Worm (Caenorhabditis elegans) whole organism, L4 larva: ENCODE data around the gene F47B7.4.
A peak's percentile ranks its signal among the peaks of the same experiment; 100 is the strongest.

Experiments used
- F37D6.2 ChIP-seq: sonication (generic microtip); optimal IDR thresholded peaks from 2 replicates; lab custom pipeline; 2016; ENCODE audit warnings: mild to moderate bottlenecking, missing genetic modification characterization, missing compliant biosample characterization
- F49E8.2 ChIP-seq: sonication (generic microtip); optimal IDR thresholded peaks from 2 replicates; lab custom pipeline; 2016; ENCODE audit warnings: missing compliant biosample characterization, mild to moderate bottlenecking, missing genetic modification characterization, borderline replicate concordance
- Y105C5A.15 ChIP-seq: fragments of 200-800 bp; sonication (Bioruptor generic); IDR thresholded peaks from 2 replicates; pipeline ENCODE4 v1.3.6; 2022; ENCODE audit warnings: missing genetic modification characterization, missing compliant biosample characterization
- Y48G9A.11 ChIP-seq: fragments of 200-800 bp; sonication (Bioruptor generic); IDR thresholded peaks from 2 replicates; pipeline ENCODE4 v1.3.6; 2022; ENCODE audit warnings: missing genetic modification reagents, missing genetic modification characterization, missing compliant biosample characterization
- Y5F2A.4 ChIP-seq: fragments of 200-800 bp; sonication (Bioruptor generic); optimal IDR thresholded peaks from 2 replicates; lab custom pipeline; 2018; ENCODE audit warnings: mild to moderate bottlenecking, missing genetic modification characterization, missing compliant biosample characterization
- attf-4 ChIP-seq: sonication (generic microtip); optimal IDR thresholded peaks from 3 replicates; lab custom pipeline; 2017; ENCODE audit warnings: missing biosample characterization, missing genetic modification characterization
- ceh-28 ChIP-seq: fragments of 150-350 bp; optimal IDR thresholded peaks from 2 replicates; lab custom pipeline; 2014; ENCODE audit warnings: missing biosample characterization, missing genetic modification reagents, missing genetic modification characterization
- ceh-62 ChIP-seq: sonication (generic microtip); optimal IDR thresholded peaks from 2 replicates; lab custom pipeline; 2017; ENCODE audit warnings: missing biosample characterization, missing genetic modification characterization
- daf-16 ChIP-seq, 3 experiments: sonication (generic microtip); optimal IDR thresholded peaks; 2 replicates each; lab custom pipeline; 2016 to 2017; ENCODE audit warnings: missing genetic modification characterization in 3 of 3, missing genetic modification reagents in 3 of 3, mild to moderate bottlenecking in 2 of 3, missing compliant biosample characterization in 2 of 3, missing biosample characterization in 1 of 3, moderate library complexity in 1 of 3
- daf-19 ChIP-seq: fragments of 200-800 bp; sonication (Bioruptor generic); conservative IDR thresholded peaks from 2 replicates; pipeline ENCODE4 v1.3.6; 2022; ENCODE audit warnings: missing genetic modification characterization, missing compliant biosample characterization
- daf-8 ChIP-seq: fragments of 200-800 bp; sonication (Bioruptor generic); IDR thresholded peaks from 2 replicates; pipeline ENCODE4 v1.3.6; 2022; ENCODE audit warnings: missing genetic modification characterization, missing compliant biosample characterization
- duxl-1 ChIP-seq: sonication (generic microtip); optimal IDR thresholded peaks from 2 replicates; lab custom pipeline; 2016; ENCODE audit warnings: mild to moderate bottlenecking, missing genetic modification characterization, moderate library complexity, missing compliant biosample characterization; ENCODE audit not compliant: poor library complexity
- dve-1 ChIP-seq: sonication (generic microtip); optimal IDR thresholded peaks from 2 replicates; lab custom pipeline; 2017; ENCODE audit warnings: antibody characterized with exemption, mild to moderate bottlenecking, missing genetic modification characterization, missing compliant biosample characterization; ENCODE audit not compliant: insufficient read depth
- egl-43 ChIP-seq: fragments of 200-800 bp; sonication (Bioruptor generic); IDR thresholded peaks from 2 replicates; pipeline ENCODE4 v1.3.6; 2022; ENCODE audit warnings: missing genetic modification reagents, missing genetic modification characterization, missing compliant biosample characterization
- fkh-10 ChIP-seq: fragments of 150-350 bp; optimal IDR thresholded peaks from 2 replicates; lab custom pipeline; 2014; ENCODE audit warnings: missing biosample characterization, missing genetic modification reagents, missing genetic modification characterization
- fos-1 ChIP-seq: fragments of 150-350 bp; optimal IDR thresholded peaks from 2 replicates; lab custom pipeline; 2014; ENCODE audit warnings: missing biosample characterization, missing genetic modification characterization
- hif-1 ChIP-seq, 2 experiments: sonication (generic microtip); optimal IDR thresholded peaks; 2 replicates each; lab custom pipeline; 2016 to 2017; ENCODE audit warnings: missing compliant biosample characterization in 2 of 2, missing genetic modification characterization in 2 of 2, missing genetic modification reagents in 2 of 2, missing genotype in 2 of 2, mild to moderate bottlenecking in 1 of 2
- hlh-30 ChIP-seq: sonication (generic microtip); optimal IDR thresholded peaks from 2 replicates; lab custom pipeline; 2017; ENCODE audit warnings: antibody characterized with exemption, mild to moderate bottlenecking, missing genetic modification characterization, missing compliant biosample characterization; ENCODE audit not compliant: insufficient read depth
- hmg-1.1 ChIP-seq: fragments of 200-800 bp; sonication (Bioruptor generic); IDR thresholded peaks from 2 replicates; pipeline ENCODE4 v1.3.6; 2022; ENCODE audit warnings: missing genetic modification reagents, missing genetic modification characterization, missing compliant biosample characterization
- jun-1 ChIP-seq: fragments of 150-350 bp; optimal IDR thresholded peaks from 2 replicates; lab custom pipeline; 2014; ENCODE audit warnings: missing biosample characterization, missing genetic modification reagents, missing genetic modification characterization
- lim-7 ChIP-seq: fragments of 200-800 bp; sonication (Bioruptor generic); IDR thresholded peaks from 2 replicates; pipeline ENCODE4 v1.3.6; 2022; ENCODE audit warnings: missing genetic modification characterization, missing compliant biosample characterization
- lin-1 ChIP-seq: fragments of 200-800 bp; sonication (Bioruptor generic); IDR thresholded peaks from 2 replicates; pipeline ENCODE4 v1.3.6; 2022; ENCODE audit warnings: missing genetic modification reagents, missing genetic modification characterization, missing compliant biosample characterization
- lin-15B ChIP-seq: fragments of 150-350 bp; sonication (generic microtip); optimal IDR thresholded peaks from 3 replicates; lab custom pipeline; 2014; ENCODE audit warnings: missing biosample characterization, missing genetic modification characterization
- lin-39 ChIP-seq: fragments of 150-350 bp; optimal IDR thresholded peaks from 2 replicates; lab custom pipeline; 2014; ENCODE audit warnings: missing biosample characterization, missing genetic modification reagents, missing genetic modification characterization
- lir-3 ChIP-seq: sonication (generic microtip); optimal IDR thresholded peaks from 2 replicates; lab custom pipeline; 2016; ENCODE audit warnings: mild to moderate bottlenecking, missing genetic modification characterization, missing compliant biosample characterization
- madf-9 ChIP-seq: fragments of 200-800 bp; sonication (Bioruptor generic); conservative IDR thresholded peaks from 2 replicates; pipeline ENCODE4 v1.3.6; 2022; ENCODE audit warnings: missing genetic modification reagents, missing genetic modification characterization, missing compliant biosample characterization
- nhr-11 ChIP-seq: fragments of 150-350 bp; optimal IDR thresholded peaks from 2 replicates; lab custom pipeline; 2014; ENCODE audit warnings: missing biosample characterization, missing genetic modification characterization
- nhr-111 ChIP-seq: fragments of 200-800 bp; sonication (Bioruptor generic); optimal IDR thresholded peaks from 2 replicates; lab custom pipeline; 2018; ENCODE audit warnings: mild to moderate bottlenecking, missing genetic modification characterization, missing compliant biosample characterization
- nhr-25 ChIP-seq: sonication (generic microtip); optimal IDR thresholded peaks from 2 replicates; lab custom pipeline; 2017; ENCODE audit warnings: missing genetic modification characterization, mild to moderate bottlenecking, missing compliant biosample characterization, antibody characterized with exemption, moderate library complexity, borderline replicate concordance; ENCODE audit not compliant: insufficient read depth
- nhr-28 ChIP-seq: fragments of 150-350 bp; optimal IDR thresholded peaks from 2 replicates; lab custom pipeline; 2014; ENCODE audit warnings: missing biosample characterization, missing genetic modification characterization
- nhr-41 ChIP-seq: fragments of 200-800 bp; sonication (Bioruptor generic); IDR thresholded peaks from 2 replicates; pipeline ENCODE4 v1.3.6; 2022; ENCODE audit warnings: missing genetic modification reagents, missing genetic modification characterization, missing compliant biosample characterization
- nhr-48 ChIP-seq: sonication (generic microtip); optimal IDR thresholded peaks from 2 replicates; lab custom pipeline; 2016; ENCODE audit warnings: mild to moderate bottlenecking, missing genetic modification characterization, missing compliant biosample characterization
- pha-4 ChIP-seq, 2 experiments: fragments of 150-350 bp in 1 of 2; fragments of 200-800 bp in 1 of 2; sonication (Bioruptor generic) in 1 of 2; IDR thresholded peaks in 1 of 2; optimal IDR thresholded peaks in 1 of 2; 2 replicates each; pipeline versions ENCODE4 v1.3.6 to Lab custom; 2014 to 2022; ENCODE audit warnings: missing genetic modification characterization in 2 of 2, missing genetic modification reagents in 2 of 2, missing biosample characterization in 1 of 2, missing compliant biosample characterization in 1 of 2
- pqm-1 ChIP-seq: sonication (generic microtip); optimal IDR thresholded peaks from 2 replicates; lab custom pipeline; 2017; ENCODE audit warnings: missing biosample characterization, missing genetic modification characterization
- rbr-2 ChIP-seq: sonication (generic microtip); optimal IDR thresholded peaks from 2 replicates; lab custom pipeline; 2016; ENCODE audit warnings: missing genotype, missing genetic modification characterization, missing compliant biosample characterization
- sdz-12 ChIP-seq: fragments of 200-800 bp; sonication (Bioruptor generic); optimal IDR thresholded peaks from 2 replicates; lab custom pipeline; 2018; ENCODE audit warnings: mild to moderate bottlenecking, missing genetic modification characterization, missing compliant biosample characterization
- snpc-1.2 ChIP-seq: fragments of 200-800 bp; sonication (Bioruptor generic); IDR thresholded peaks from 2 replicates; pipeline ENCODE4 v1.3.6; 2022; ENCODE audit warnings: missing genetic modification reagents, missing genetic modification characterization, missing compliant biosample characterization
- spr-3 ChIP-seq: fragments of 200-800 bp; sonication (Bioruptor generic); optimal IDR thresholded peaks from 2 replicates; lab custom pipeline; 2018; ENCODE audit warnings: mild to moderate bottlenecking, missing genetic modification characterization, missing compliant biosample characterization
- tra-1 ChIP-seq: fragments of 200-800 bp; sonication (Bioruptor generic); IDR thresholded peaks from 2 replicates; pipeline ENCODE4 v1.3.6; 2022; ENCODE audit warnings: missing genetic modification reagents, missing genetic modification characterization, missing compliant biosample characterization
- unc-62 ChIP-seq, 3 experiments: fragments of 150-350 bp in 1 of 3; sonication (generic microtip); optimal IDR thresholded peaks in 2 of 3; peaks in 1 of 3; 1 replicate in 1 of 3; 2 replicates in 2 of 3; lab custom pipeline; 2014 to 2017; ENCODE audit warnings: missing biosample characterization in 3 of 3, missing genetic modification characterization in 3 of 3, missing genetic modification reagents in 3 of 3, missing genotype in 1 of 3
- zag-1 ChIP-seq: fragments of 150-350 bp; optimal IDR thresholded peaks from 2 replicates; lab custom pipeline; 2014; ENCODE audit warnings: missing biosample characterization, missing genetic modification characterization
- zip-2 ChIP-seq: fragments of 150-350 bp; optimal IDR thresholded peaks from 2 replicates; lab custom pipeline; 2014; ENCODE audit warnings: missing biosample characterization, missing genetic modification characterization
- ztf-11 ChIP-seq: fragments of 150-350 bp; optimal IDR thresholded peaks from 2 replicates; lab custom pipeline; 2014; ENCODE audit warnings: missing biosample characterization, missing genetic modification characterization

The F47B7.4 gene

ce11 chrX:3785111-3785808 is 18.8 kb upstream of the F47B7.4 start:
- TF ChIP-seq hmg-1.1 (GFP tag; lab: Robert Waterston, UW) (no peak), nhr-11 (tag; lab: Kevin White, UChicago) (no peak), ceh-62 (tag; lab: Kevin White, UChicago) (no peak), daf-19 (GFP tag; lab: Robert Waterston, UW) (no peak), tra-1 (GFP tag; lab: Robert Waterston, UW) (no peak), nhr-48 (tag; lab: Kevin White, UChicago) (no peak), zip-2 (no peak), Y105C5A.15 (GFP tag; lab: Robert Waterston, UW) (no peak), pqm-1 (tag; lab: Kevin White, UChicago) (peak; percentile 32), nhr-111 (no peak), egl-43 (GFP tag; lab: Robert Waterston, UW) (no peak), madf-9 (no peak), ztf-11 (tag; lab: Kevin White, UChicago) (no peak), F37D6.2 (tag; lab: Kevin White, UChicago) (no peak), rbr-2 (tag; lab: Kevin White, UChicago) (no peak), fkh-10 (GFP tag; lab: Kevin White, UChicago) (no peak), fos-1 (no peak), unc-62 (GFP tag; optimal IDR thresholded peaks at IDR 0.05 in 1 of 2; lab: Kevin White, UChicago) (no peak), unc-62 (tag; optimal IDR thresholded peaks at IDR 0.05; lab: Kevin White, UChicago) (no peak), pha-4 (GFP tag; IDR thresholded peaks at IDR 0.05; lab: Robert Waterston, UW) (no peak), pha-4 (tag; optimal IDR thresholded peaks at IDR 0.05; lab: Kevin White, UChicago) (no peak), daf-16 (GFP tag; optimal IDR thresholded peaks at IDR 0.05; lab: Kevin White, UChicago) (no peak), daf-16 (tag; optimal IDR thresholded peaks at IDR 0.05; lab: Kevin White, UChicago) (peak; percentile 96), nhr-25 (tag; lab: Kevin White, UChicago) (no peak), hif-1 (tag; optimal IDR thresholded peaks at IDR 0.05; lab: Kevin White, UChicago) (no peak), lin-15B (no peak), lin-39 (no peak), dve-1 (tag; lab: Kevin White, UChicago) (peak; percentile 30), lir-3 (tag; lab: Kevin White, UChicago) (no peak), daf-8 (GFP tag; lab: Robert Waterston, UW) (no peak), Y48G9A.11 (no peak), spr-3 (GFP tag; lab: Kevin White, UChicago) (no peak), jun-1 (tag; lab: Kevin White, UChicago) (no peak), ceh-28 (tag; lab: Kevin White, UChicago) (no peak), nhr-41 (GFP tag; lab: Robert Waterston, UW) (no peak), hlh-30 (tag; lab: Kevin White, UChicago) (peak; percentile 13), Y5F2A.4 (GFP tag; lab: Kevin White, UChicago) (no peak), snpc-1.2 (GFP tag; lab: Robert Waterston, UW) (no peak), attf-4 (no peak), sdz-12 (GFP tag; lab: Kevin White, UChicago) (no peak), lim-7 (no peak), nhr-28 (tag; lab: Kevin White, UChicago) (peak; percentile 24), duxl-1 (no peak), F49E8.2 (no peak), zag-1 (tag; lab: Kevin White, UChicago) (no peak), lin-1 (GFP tag; lab: Robert Waterston, UW) (no peak)
